Worm (Caenorhabditis elegans) whole organism, L4 larva: ENCODE measurements around the gene F46C5.10.

Experiments used
- D1046.2 ChIP-seq: fragments of 200-800 bp; sonication (Bioruptor generic); IDR thresholded peaks from 2 replicates; pipeline ENCODE4 v1.3.6; 2022; ENCODE audit warnings: missing genetic modification characterization, missing compliant biosample characterization
- F26F4.8 ChIP-seq: fragments of 200-800 bp; sonication (Bioruptor generic); conservative IDR thresholded peaks from 2 replicates; pipeline ENCODE4 v1.3.6; 2022; ENCODE audit warnings: missing genetic modification characterization, missing compliant biosample characterization
- F37D6.2 ChIP-seq: sonication (generic microtip); optimal IDR thresholded peaks from 2 replicates; lab custom pipeline; 2016; ENCODE audit warnings: mild to moderate bottlenecking, missing genetic modification characterization, missing compliant biosample characterization
- F44E2.7 ChIP-seq: fragments of 200-800 bp; sonication (Bioruptor generic); IDR thresholded peaks from 2 replicates; pipeline ENCODE4 v2.1.2; 2022; ENCODE audit warnings: missing genetic modification characterization, missing compliant biosample characterization
- F49E8.2 ChIP-seq: sonication (generic microtip); optimal IDR thresholded peaks from 2 replicates; lab custom pipeline; 2016; ENCODE audit warnings: missing compliant biosample characterization, mild to moderate bottlenecking, missing genetic modification characterization, borderline replicate concordance
- T26A8.4 ChIP-seq: fragments of 200-800 bp; sonication (Bioruptor generic); IDR thresholded peaks from 2 replicates; pipeline ENCODE4 v1.3.6; 2022; ENCODE audit warnings: missing genetic modification characterization, missing compliant biosample characterization
- Y105C5A.15 ChIP-seq: fragments of 200-800 bp; sonication (Bioruptor generic); IDR thresholded peaks from 2 replicates; pipeline ENCODE4 v1.3.6; 2022; ENCODE audit warnings: missing genetic modification characterization, missing compliant biosample characterization
- Y48G9A.11 ChIP-seq: fragments of 200-800 bp; sonication (Bioruptor generic); IDR thresholded peaks from 2 replicates; pipeline ENCODE4 v1.3.6; 2022; ENCODE audit warnings: missing genetic modification reagents, missing genetic modification characterization, missing compliant biosample characterization
- Y5F2A.4 ChIP-seq: fragments of 200-800 bp; sonication (Bioruptor generic); optimal IDR thresholded peaks from 2 replicates; lab custom pipeline; 2018; ENCODE audit warnings: mild to moderate bottlenecking, missing genetic modification characterization, missing compliant biosample characterization
- ZK546.5 ChIP-seq, 2 experiments: sonication (generic microtip); optimal IDR thresholded peaks; 2 replicates each; lab custom pipeline; 2017; ENCODE audit warnings: missing biosample characterization in 2 of 2, missing genetic modification characterization in 2 of 2
- aly-2 ChIP-seq: sonication (generic microtip); optimal IDR thresholded peaks from 2 replicates; lab custom pipeline; 2018; ENCODE audit warnings: missing biosample characterization, missing genetic modification characterization
- arid-1 ChIP-seq: fragments of 200-800 bp; sonication (Bioruptor generic); conservative IDR thresholded peaks from 2 replicates; pipeline ENCODE4 v1.3.6; 2022; ENCODE audit warnings: missing genetic modification reagents, missing genetic modification characterization, missing compliant biosample characterization
- ceh-62 ChIP-seq: sonication (generic microtip); optimal IDR thresholded peaks from 2 replicates; lab custom pipeline; 2017; ENCODE audit warnings: missing biosample characterization, missing genetic modification characterization
- ceh-82 ChIP-seq: sonication (generic microtip); optimal IDR thresholded peaks from 2 replicates; lab custom pipeline; 2017; ENCODE audit warnings: missing biosample characterization, missing genetic modification characterization
- cey-2 ChIP-seq: sonication (generic microtip); optimal IDR thresholded peaks from 3 replicates; lab custom pipeline; 2017; ENCODE audit warnings: missing genetic modification characterization, mild to moderate bottlenecking, missing compliant biosample characterization, antibody characterized with exemption, borderline replicate concordance; ENCODE audit not compliant: insufficient read depth
- daf-12 ChIP-seq: fragments of 150-350 bp; optimal IDR thresholded peaks from 2 replicates; lab custom pipeline; 2014; ENCODE audit warnings: missing biosample characterization, missing genetic modification reagents, missing genetic modification characterization
- dmd-6 ChIP-seq: fragments of 200-800 bp; sonication (Bioruptor generic); IDR thresholded peaks from 2 replicates; pipeline ENCODE4 v1.3.6; 2022; ENCODE audit warnings: missing genetic modification reagents, missing genetic modification characterization, missing compliant biosample characterization
- dmd-8 ChIP-seq: fragments of 200-800 bp; sonication (Bioruptor generic); IDR thresholded peaks from 2 replicates; pipeline ENCODE4 v1.3.6; 2022; ENCODE audit warnings: missing genetic modification characterization, missing compliant biosample characterization
- egl-43 ChIP-seq: fragments of 200-800 bp; sonication (Bioruptor generic); IDR thresholded peaks from 2 replicates; pipeline ENCODE4 v1.3.6; 2022; ENCODE audit warnings: missing genetic modification reagents, missing genetic modification characterization, missing compliant biosample characterization
- fos-1 ChIP-seq: fragments of 150-350 bp; optimal IDR thresholded peaks from 2 replicates; lab custom pipeline; 2014; ENCODE audit warnings: missing biosample characterization, missing genetic modification characterization
- gei-8 ChIP-seq: fragments of 200-800 bp; sonication (Bioruptor generic); optimal IDR thresholded peaks from 2 replicates; lab custom pipeline; 2018; ENCODE audit warnings: mild to moderate bottlenecking, missing genetic modification characterization, missing compliant biosample characterization
- hlh-11 ChIP-seq: fragments of 200-800 bp; sonication (Bioruptor generic); optimal IDR thresholded peaks from 2 replicates; lab custom pipeline; 2018; ENCODE audit warnings: mild to moderate bottlenecking, missing genetic modification characterization, missing compliant biosample characterization
- jun-1 ChIP-seq: fragments of 150-350 bp; optimal IDR thresholded peaks from 2 replicates; lab custom pipeline; 2014; ENCODE audit warnings: missing biosample characterization, missing genetic modification reagents, missing genetic modification characterization
- lin-13 ChIP-seq: fragments of 150-350 bp; optimal IDR thresholded peaks from 2 replicates; lab custom pipeline; 2014; ENCODE audit warnings: missing biosample characterization, missing genetic modification reagents, missing genetic modification characterization
- mdl-1 ChIP-seq, 2 experiments: fragments of 150-350 bp in 1 of 2; sonication (generic microtip) in 1 of 2; optimal IDR thresholded peaks; 2 replicates each; lab custom pipeline; 2014 to 2017; ENCODE audit warnings: missing biosample characterization in 2 of 2, missing genetic modification characterization in 2 of 2
- mep-1 ChIP-seq: fragments of 150-350 bp; sonication (generic microtip); optimal IDR thresholded peaks from 3 replicates; lab custom pipeline; 2014; ENCODE audit warnings: missing biosample characterization, missing genetic modification characterization
- mxl-3 ChIP-seq: fragments of 200-800 bp; sonication (Bioruptor generic); optimal IDR thresholded peaks from 2 replicates; lab custom pipeline; 2018; ENCODE audit warnings: mild to moderate bottlenecking, missing genetic modification characterization, missing compliant biosample characterization
- nhr-111 ChIP-seq: fragments of 200-800 bp; sonication (Bioruptor generic); optimal IDR thresholded peaks from 2 replicates; lab custom pipeline; 2018; ENCODE audit warnings: mild to moderate bottlenecking, missing genetic modification characterization, missing compliant biosample characterization
- nhr-28 ChIP-seq: fragments of 150-350 bp; optimal IDR thresholded peaks from 2 replicates; lab custom pipeline; 2014; ENCODE audit warnings: missing biosample characterization, missing genetic modification characterization
- nhr-42 ChIP-seq: fragments of 200-800 bp; sonication (Bioruptor generic); IDR thresholded peaks from 2 replicates; pipeline ENCODE4 v1.3.6; 2022; ENCODE audit warnings: missing genetic modification characterization, missing compliant biosample characterization
- nhr-6 ChIP-seq: fragments of 150-350 bp; optimal IDR thresholded peaks from 2 replicates; lab custom pipeline; 2014; ENCODE audit warnings: missing biosample characterization, missing genetic modification characterization
- rbr-2 ChIP-seq: sonication (generic microtip); optimal IDR thresholded peaks from 2 replicates; lab custom pipeline; 2016; ENCODE audit warnings: missing genotype, missing genetic modification characterization, missing compliant biosample characterization
- set-16 ChIP-seq: fragments of 200-800 bp; sonication (Bioruptor generic); IDR thresholded peaks from 2 replicates; pipeline ENCODE4 v1.3.6; 2022; ENCODE audit warnings: missing genetic modification reagents, missing genetic modification characterization, missing compliant biosample characterization
- snpc-1.2 ChIP-seq: fragments of 200-800 bp; sonication (Bioruptor generic); IDR thresholded peaks from 2 replicates; pipeline ENCODE4 v1.3.6; 2022; ENCODE audit warnings: missing genetic modification reagents, missing genetic modification characterization, missing compliant biosample characterization
- tag-97 ChIP-seq: fragments of 200-800 bp; sonication (Bioruptor generic); IDR thresholded peaks from 2 replicates; pipeline ENCODE4 v1.3.6; 2022; ENCODE audit warnings: missing genetic modification characterization, missing compliant biosample characterization
- tra-1 ChIP-seq: fragments of 200-800 bp; sonication (Bioruptor generic); IDR thresholded peaks from 2 replicates; pipeline ENCODE4 v1.3.6; 2022; ENCODE audit warnings: missing genetic modification reagents, missing genetic modification characterization, missing compliant biosample characterization
- unc-130 ChIP-seq: sonication (generic microtip); optimal IDR thresholded peaks from 2 replicates; lab custom pipeline; 2016; ENCODE audit warnings: missing genetic modification reagents, missing genetic modification characterization, missing compliant biosample characterization
- unc-39 ChIP-seq: sonication (generic microtip); optimal IDR thresholded peaks from 2 replicates; lab custom pipeline; 2017; ENCODE audit warnings: missing biosample characterization, missing genetic modification characterization
- unc-62 ChIP-seq, 3 experiments: fragments of 150-350 bp in 1 of 3; sonication (generic microtip); optimal IDR thresholded peaks in 2 of 3; peaks in 1 of 3; 1 replicate in 1 of 3; 2 replicates in 2 of 3; lab custom pipeline; 2014 to 2017; ENCODE audit warnings: missing biosample characterization in 3 of 3, missing genetic modification characterization in 3 of 3, missing genetic modification reagents in 3 of 3, missing genotype in 1 of 3
- zfp-2 ChIP-seq: sonication (generic microtip); optimal IDR thresholded peaks from 2 replicates; lab custom pipeline; 2016; ENCODE audit warnings: mild to moderate bottlenecking, missing genetic modification characterization, missing compliant biosample characterization
- zip-2 ChIP-seq: fragments of 150-350 bp; optimal IDR thresholded peaks from 2 replicates; lab custom pipeline; 2014; ENCODE audit warnings: missing biosample characterization, missing genetic modification characterization
- ztf-11 ChIP-seq: fragments of 150-350 bp; optimal IDR thresholded peaks from 2 replicates; lab custom pipeline; 2014; ENCODE audit warnings: missing biosample characterization, missing genetic modification characterization

The F46C5.10 gene

DNA sequence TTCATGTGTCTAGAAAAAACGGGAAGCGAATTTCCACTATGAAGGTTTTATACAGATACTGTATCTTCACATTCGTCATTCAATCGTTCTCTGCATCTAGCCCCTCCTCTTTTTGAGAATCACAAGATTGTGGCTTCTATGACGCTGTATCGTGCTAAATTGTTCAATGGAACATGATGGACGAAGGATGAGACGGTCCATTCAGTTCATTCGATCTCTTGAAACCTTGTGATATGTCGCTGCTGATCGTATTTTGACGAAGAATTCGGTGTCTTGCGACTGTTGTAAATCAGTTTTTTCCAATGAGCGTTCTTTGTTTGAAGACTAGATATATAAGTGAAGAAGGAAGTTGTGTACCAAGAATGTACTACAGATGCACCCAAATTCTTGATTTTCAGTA lies 5.2 kb downstream of the F46C5.10 start (continued):
- TF ChIP-seq rbr-2 (tag; lab: Kevin White, UChicago) (no peak), set-16 (GFP tag; lab: Robert Waterston, UW) (no peak), nhr-111 (no peak), mdl-1 (tag; optimal IDR thresholded peaks at IDR 0.05; lab: Kevin White, UChicago) (peak in 1 of 2 experiments; percentile 79), arid-1 (no peak), F49E8.2 (tag; lab: Kevin White, UChicago) (no peak), Y5F2A.4 (no peak), gei-8 (no peak), tag-97 (no peak), hlh-11 (tag; lab: Kevin White, UChicago) (peak; percentile 88), dmd-6 (GFP tag; lab: Robert Waterston, UW) (no peak; the same call in none of the 2 replicates), D1046.2 (GFP tag; lab: Robert Waterston, UW) (no peak), F37D6.2 (no peak), nhr-42 (GFP tag; lab: Robert Waterston, UW) (no peak), unc-39 (tag; lab: Kevin White, UChicago) (no peak), ZK546.5 (tag; optimal IDR thresholded peaks at IDR 0.05; lab: Kevin White, UChicago) (no peak), nhr-28 (tag; lab: Kevin White, UChicago) (peak; percentile 90), daf-12 (tag; lab: Kevin White, UChicago) (no peak), ceh-62 (tag; lab: Kevin White, UChicago) (no peak), ceh-82 (tag; lab: Kevin White, UChicago) (no peak)

DNA sequence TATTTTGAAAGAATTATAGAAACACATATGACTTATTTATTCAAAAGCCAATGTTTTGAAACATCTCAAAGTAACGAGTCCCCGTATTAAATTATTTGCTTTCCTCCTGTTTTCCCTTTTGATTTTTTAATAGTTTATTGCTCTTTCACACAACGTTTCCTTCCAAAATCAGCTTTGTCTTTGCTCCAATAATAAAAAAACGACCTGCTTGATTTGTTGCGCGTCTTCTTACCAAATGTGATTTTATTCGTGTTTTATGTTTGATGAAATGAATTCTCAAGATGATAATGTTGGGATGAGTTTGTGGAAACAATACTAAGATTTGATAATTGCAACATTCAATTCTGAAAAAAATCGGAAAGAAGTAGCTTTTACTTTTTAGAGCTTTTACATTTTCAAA lies 6.5 kb downstream of the F46C5.10 start:
- TF ChIP-seq zfp-2 (tag; lab: Kevin White, UChicago) (no peak), nhr-6 (tag; lab: Kevin White, UChicago) (no peak), gei-8 (no peak), mxl-3 (GFP tag; lab: Kevin White, UChicago) (no peak), mep-1 (tag; lab: Kevin White, UChicago) (no peak), unc-62 (GFP tag; optimal IDR thresholded peaks at IDR 0.05 in 1 of 2; lab: Kevin White, UChicago) (peak in 1 of 2 experiments; percentile 91), unc-62 (tag; optimal IDR thresholded peaks at IDR 0.05; lab: Kevin White, UChicago) (no peak), ztf-11 (no peak), nhr-28 (tag; lab: Kevin White, UChicago) (peak; percentile 29), Y105C5A.15 (GFP tag; lab: Robert Waterston, UW) (no peak), dmd-8 (GFP tag; lab: Robert Waterston, UW) (no peak), aly-2 (tag; lab: Kevin White, UChicago) (no peak), tag-97 (no peak), lin-13 (GFP tag; lab: Kevin White, UChicago) (no peak), zip-2 (tag; lab: Kevin White, UChicago) (no peak), snpc-1.2 (GFP tag; lab: Robert Waterston, UW) (0 out of 2 replicates have a peak, but pooled peaks have one; percentile 26), jun-1 (tag; lab: Kevin White, UChicago) (no peak), unc-130 (no peak), nhr-42 (GFP tag; lab: Robert Waterston, UW) (no peak), egl-43 (GFP tag; lab: Robert Waterston, UW) (no peak), nhr-111 (no peak), T26A8.4 (GFP tag; lab: Robert Waterston, UW) (peak; percentile 12), F44E2.7 (GFP tag; lab: Robert Waterston, UW) (no peak), F26F4.8 (no peak), dmd-6 (GFP tag; lab: Robert Waterston, UW) (no peak)

DNA sequence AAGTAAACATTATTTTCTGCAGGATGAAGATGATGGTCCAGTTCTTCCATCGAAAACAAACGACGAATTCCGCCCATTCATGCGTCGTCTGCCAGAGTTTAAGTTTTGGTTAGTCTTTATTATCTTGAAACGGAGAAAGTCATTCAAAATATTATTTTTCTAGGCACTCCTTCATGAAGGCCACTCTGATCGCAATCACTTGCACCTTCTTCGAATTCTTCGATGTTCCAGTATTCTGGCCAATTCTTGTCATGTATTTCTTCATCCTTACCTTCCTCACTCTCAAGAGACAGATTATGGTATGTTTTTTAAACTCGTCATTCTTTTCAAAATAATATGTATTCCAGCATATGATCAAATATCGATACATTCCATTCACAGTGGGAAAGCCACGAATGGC lies 7.0 kb downstream of the F46C5.10 start:
- TF ChIP-seq cey-2 (tag; lab: Kevin White, UChicago) = no peak
- TF ChIP-seq tra-1 (GFP tag; lab: Robert Waterston, UW) = no peak
- no peak for TF ChIP-seq fos-1
- TF ChIP-seq Y48G9A.11 (GFP tag; lab: Robert Waterston, UW) = no peak
- no peak for TF ChIP-seq ZK546.5 (tag; optimal IDR thresholded peaks at IDR 0.05; lab: Kevin White, UChicago)
- TF ChIP-seq ztf-11 = no peak
- no peak for TF ChIP-seq nhr-6 (tag; lab: Kevin White, UChicago)
- peak; percentile 70; the same call in 1 of the 2 replicates for TF ChIP-seq T26A8.4 (GFP tag; lab: Robert Waterston, UW)
- TF ChIP-seq nhr-28 (tag; lab: Kevin White, UChicago) = peak; percentile 51
